Worm (Caenorhabditis elegans) whole organism, midembryonic: ENCODE measurements around the gene F53F1.4.

ENCODE experiments used
- cog-1 ChIP-seq: sonication (generic microtip); optimal IDR thresholded peaks from 2 replicates; lab custom pipeline; 2016; ENCODE audit warnings: missing genetic modification characterization, missing compliant biosample characterization
- tab-1 ChIP-seq: fragments of 200-800 bp; sonication (Bioruptor generic); IDR thresholded peaks from 2 replicates; pipeline ENCODE4 v1.3.6; 2022; ENCODE audit warnings: missing genetic modification characterization, missing compliant biosample characterization
- ztf-29 ChIP-seq: fragments of 200-800 bp; sonication (Bioruptor generic); IDR thresholded peaks from 2 replicates; pipeline ENCODE4 v1.3.6; 2022; ENCODE audit warnings: missing genetic modification reagents, missing genetic modification characterization, missing compliant biosample characterization

DNA sequence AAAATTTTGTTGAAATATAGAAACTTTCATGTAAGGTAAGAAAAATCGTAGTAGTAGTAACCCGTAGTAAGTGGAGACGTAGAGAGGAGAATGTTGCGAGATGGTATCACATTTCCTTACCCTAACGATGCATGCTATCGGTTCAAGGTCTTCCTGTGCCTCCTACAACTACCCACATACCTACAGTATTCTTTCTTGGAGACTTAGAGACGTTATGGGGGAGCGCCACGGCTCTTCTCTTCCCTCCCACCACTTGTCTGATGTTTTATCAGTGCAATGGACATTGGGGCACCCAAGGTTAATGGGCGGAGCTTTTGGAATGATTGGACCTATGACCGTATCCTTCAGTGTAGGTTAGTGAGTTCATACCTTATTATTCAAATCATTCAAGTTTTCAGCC, 19.9 kb upstream of the F53F1.4 start:
- TF ChIP-seq cog-1 (no peak), ztf-29 (no peak), tab-1 (GFP tag; lab: Robert Waterston, UW) (no peak)
